Worm (Caenorhabditis elegans): Measurements from ENCODE around the gene ril-1.

DNA sequence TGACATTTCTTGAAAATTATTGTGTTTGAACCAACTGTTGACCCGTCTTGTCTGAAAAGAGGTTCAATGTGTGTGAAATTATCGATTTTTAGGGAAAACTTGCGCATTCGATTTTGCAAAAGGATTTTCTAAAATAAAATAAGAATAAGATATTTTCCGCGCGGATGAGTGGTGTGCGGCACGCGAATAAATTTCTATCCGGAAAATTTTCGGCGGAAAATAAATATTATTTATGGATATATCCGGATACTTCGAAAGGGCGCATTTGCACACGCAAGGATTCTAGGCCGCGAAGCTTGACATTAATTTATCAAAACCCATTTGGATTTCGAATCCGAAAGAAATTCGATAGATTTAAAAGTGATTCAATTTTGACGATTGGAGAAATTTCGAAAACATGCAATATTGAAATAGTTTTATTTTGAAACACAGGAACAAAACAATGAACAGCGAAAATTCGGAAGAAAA lies 21.9 kb upstream of the ril-1 start, which contains the start of gene rike-1:
- TF ChIP-seq unc-30 (tag; optimal IDR thresholded peaks at IDR 0.05) (no peak), nhr-77 (tag; optimal IDR thresholded peaks at IDR 0.05) (no peak), nhr-47 (tag; optimal IDR thresholded peaks at IDR 0.05) (peak; percentile 21), swsn-7 (tag; optimal IDR thresholded peaks at IDR 0.05) (no peak), lin-13 (GFP tag; optimal IDR thresholded peaks at IDR 0.05) (no peak), skn-1 (tag; optimal IDR thresholded peaks at IDR 0.05) (no peak), tbx-2 (tag; optimal IDR thresholded peaks at IDR 0.05) (no peak), lin-39 (tag; optimal IDR thresholded peaks at IDR 0.05) (no peak), nhr-76 (tag; optimal IDR thresholded peaks at IDR 0.05) (no peak), zag-1 (tag; optimal IDR thresholded peaks at IDR 0.05) (no peak)

Data from whole organism, L1 larva.